Worm (Caenorhabditis elegans): Measurements from ENCODE around the gene faah-4.

DNA sequence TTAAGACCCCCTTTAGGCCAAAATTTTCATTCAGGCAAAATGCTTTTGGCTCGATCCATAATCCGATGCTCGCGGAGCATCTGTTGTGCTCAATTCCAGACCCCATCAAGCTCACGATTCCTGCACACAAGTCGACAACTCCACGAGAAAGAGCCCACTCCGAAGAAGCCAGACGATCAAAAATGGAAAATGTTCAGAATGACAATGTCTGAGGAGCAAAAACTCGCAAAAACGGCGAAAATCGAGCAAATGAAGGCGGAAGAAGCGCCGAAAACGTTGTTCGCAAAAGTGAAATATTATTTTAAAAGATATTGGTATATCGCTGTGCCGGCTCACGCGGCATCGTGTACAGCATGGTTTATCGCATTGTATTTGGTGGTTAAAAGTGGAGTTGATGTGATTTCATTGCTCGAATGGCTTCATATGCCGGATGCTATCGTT is 12.0 kb upstream of the faah-4 start, which contains the start of gene Y56A3A.22:
- TF ChIP-seq him-1 (tag; optimal IDR thresholded peaks at IDR 0.05) (no peak), dao-5 (tag; optimal IDR thresholded peaks at IDR 0.05) (no peak), W03F9.2 (tag; optimal IDR thresholded peaks at IDR 0.05) (no peak)

Data from whole organism, L4/young adult.